Fruit fly (Drosophila melanogaster) whole organism, embryonic: ENCODE measurements around the gene CG32281.

Experiments
- Aef1 ChIP-seq: fragments of 200-800 bp; sonication (Bioruptor generic); IDR thresholded peaks from 3 replicates; pipeline ENCODE4 v1.3.6; 2022; ENCODE audit warnings: missing biosample characterization, missing genetic modification characterization
- Atf6 ChIP-seq: fragments of 200-800 bp; sonication (Bioruptor generic); IDR thresholded peaks from 2 replicates; pipeline ENCODE4 v1.3.6; 2022; ENCODE audit warnings: missing biosample characterization, missing genetic modification characterization
- Bgb ChIP-seq: fragments of 200-800 bp; sonication (Bioruptor generic); IDR thresholded peaks from 2 replicates; pipeline ENCODE4 v1.3.6; 2022; ENCODE audit warnings: missing biosample characterization, missing genetic modification characterization; ENCODE audit not compliant: partially characterized antibody
- CG11723 ChIP-seq: fragments of 200-800 bp; sonication (Bioruptor generic); optimal IDR thresholded peaks from 2 replicates; lab custom pipeline; 2017; ENCODE audit warnings: missing biosample characterization, mild to moderate bottlenecking, missing genetic modification characterization
- CG1233 ChIP-seq: fragments of 200-800 bp; sonication (Bioruptor generic); optimal IDR thresholded peaks from 4 replicates; lab custom pipeline; 2018; ENCODE audit warnings: missing biosample characterization, mild to moderate bottlenecking, missing genetic modification characterization
- CG12391 ChIP-seq: fragments of 200-800 bp; sonication (Bioruptor generic); optimal IDR thresholded peaks from 3 replicates; lab custom pipeline; 2018; ENCODE audit warnings: missing biosample characterization, mild to moderate bottlenecking, missing genetic modification characterization, moderate library complexity
- CG13287 ChIP-seq: fragments of 200-800 bp; sonication (Bioruptor generic); IDR thresholded peaks from 2 replicates; pipeline ENCODE4 v1.3.6; 2022; ENCODE audit warnings: missing biosample characterization, missing genetic modification characterization; ENCODE audit not compliant: partially characterized antibody
- CG13296 ChIP-seq: fragments of 200-800 bp; sonication (Bioruptor generic); optimal IDR thresholded peaks from 3 replicates; lab custom pipeline; 2018; ENCODE audit warnings: missing biosample characterization, mild to moderate bottlenecking, missing genetic modification characterization
- CG15269 ChIP-seq: fragments of 200-800 bp; sonication (Bioruptor generic); optimal IDR thresholded peaks from 2 replicates; lab custom pipeline; 2018; ENCODE audit warnings: missing biosample characterization, mild to moderate bottlenecking, missing genetic modification characterization, moderate library complexity
- CG15514 ChIP-seq: fragments of 200-800 bp; sonication (Bioruptor generic); optimal IDR thresholded peaks from 3 replicates; lab custom pipeline; 2017; ENCODE audit warnings: missing biosample characterization, missing genetic modification characterization, mild to moderate bottlenecking, moderate library complexity, missing genetic modification reagents
- CG16779 ChIP-seq: fragments of 200-800 bp; sonication (Bioruptor generic); IDR thresholded peaks from 2 replicates; pipeline ENCODE4 v1.3.6; 2022; ENCODE audit warnings: missing biosample characterization, missing genetic modification characterization
- CG17359 ChIP-seq: fragments of 200-800 bp; sonication (Bioruptor generic); optimal IDR thresholded peaks from 3 replicates; lab custom pipeline; 2018; ENCODE audit warnings: missing biosample characterization, mild to moderate bottlenecking, missing genetic modification characterization, moderate library complexity
- CG2120 ChIP-seq: fragments of 200-800 bp; sonication (Bioruptor generic); optimal IDR thresholded peaks from 3 replicates; lab custom pipeline; 2016; ENCODE audit warnings: missing biosample characterization, missing genetic modification characterization
- CG2678 ChIP-seq: fragments of 200-800 bp; sonication (Bioruptor generic); optimal IDR thresholded peaks from 3 replicates; lab custom pipeline; 2019; ENCODE audit warnings: missing biosample characterization, mild to moderate bottlenecking, missing genetic modification characterization, moderate library complexity
- CG3726 ChIP-seq: fragments of 200-800 bp; sonication (Bioruptor generic); IDR thresholded peaks from 3 replicates; pipeline ENCODE4, ENCODE4 v1.3.6; 2022; ENCODE audit warnings: missing biosample characterization, missing genetic modification characterization
- CG4730 ChIP-seq: fragments of 200-800 bp; sonication (Bioruptor generic); IDR thresholded peaks from 2 replicates; pipeline ENCODE4 v1.3.6; 2022; ENCODE audit warnings: missing biosample characterization, missing genetic modification characterization
- CG6272 ChIP-seq: fragments of 200-800 bp; sonication (Bioruptor generic); IDR thresholded peaks from 2 replicates; pipeline ENCODE4 v1.3.6; 2022; ENCODE audit warnings: missing biosample characterization, missing genetic modification characterization
- CG6854 ChIP-seq: fragments of 200-800 bp; sonication (Bioruptor generic); optimal IDR thresholded peaks from 3 replicates; lab custom pipeline; 2017; ENCODE audit warnings: missing biosample characterization, mild to moderate bottlenecking, missing genetic modification characterization
- CG7839 ChIP-seq: fragments of 200-800 bp; sonication (Bioruptor generic); optimal IDR thresholded peaks from 3 replicates; lab custom pipeline; 2018; ENCODE audit warnings: missing biosample characterization, mild to moderate bottlenecking, missing genetic modification characterization, moderate library complexity
- D ChIP-seq, 2 experiments: fragments of 200-800 bp in 1 of 2; fragments of >200 bp in 1 of 2; sonication (Bioruptor generic) in 1 of 2; optimal IDR thresholded peaks; 2 replicates in 1 of 2; 3 replicates in 1 of 2; lab custom pipeline; 2017; ENCODE audit warnings: mild to moderate bottlenecking in 1 of 2, missing biosample characterization in 1 of 2, missing genetic modification characterization in 1 of 2, missing genetic modification reagents in 1 of 2
- Dek ChIP-seq: fragments of 200-800 bp; sonication (Bioruptor generic); optimal IDR thresholded peaks from 3 replicates; lab custom pipeline; 2019; ENCODE audit warnings: missing biosample characterization, mild to moderate bottlenecking, missing genetic modification characterization, moderate library complexity
- Doc3 ChIP-seq: fragments of 200-800 bp; sonication (Bioruptor generic); IDR thresholded peaks from 3 replicates; pipeline ENCODE4 v1.3.6; 2022; ENCODE audit warnings: missing biosample characterization, missing genetic modification characterization; ENCODE audit not compliant: partially characterized antibody
- Dp ChIP-seq: fragments of 200-800 bp; sonication (Bioruptor generic); optimal IDR thresholded peaks from 2 replicates; lab custom pipeline; 2018; ENCODE audit warnings: missing biosample characterization, mild to moderate bottlenecking, missing genetic modification characterization, moderate library complexity
- E2f2 ChIP-seq: fragments of 200-800 bp; sonication (Bioruptor generic); IDR thresholded peaks from 2 replicates; pipeline ENCODE4 v1.3.6; 2022; ENCODE audit warnings: missing biosample characterization, missing genetic modification characterization
- Ets65A ChIP-seq: fragments of 200-800 bp; sonication (Bioruptor generic); peaks from one replicate; lab custom pipeline; 2016; ENCODE audit warnings: missing biosample characterization, missing genetic modification characterization
- Fer3 ChIP-seq: fragments of 200-800 bp; sonication (Bioruptor generic); optimal IDR thresholded peaks from 2 replicates; lab custom pipeline; 2018; ENCODE audit warnings: missing biosample characterization, mild to moderate bottlenecking, missing genetic modification characterization, moderate library complexity
- Gug ChIP-seq: fragments of 200-800 bp; sonication (Bioruptor generic); IDR thresholded peaks from 4 replicates; pipeline ENCODE4 v1.3.6; 2022; ENCODE audit warnings: missing biosample characterization, missing genetic modification characterization
- NK7.1 ChIP-seq: fragments of 200-800 bp; sonication (Bioruptor generic); optimal IDR thresholded peaks from 3 replicates; lab custom pipeline; 2016; ENCODE audit warnings: missing biosample characterization, missing genetic modification characterization
- Optix ChIP-seq: fragments of 200-800 bp; sonication (Bioruptor generic); IDR thresholded peaks from 3 replicates; pipeline ENCODE4 v1.3.6; 2022; ENCODE audit warnings: missing biosample characterization, missing genetic modification characterization
- Rfx ChIP-seq: fragments of 200-800 bp; sonication (Bioruptor generic); IDR thresholded peaks from 2 replicates; pipeline ENCODE4 v1.3.6; 2022; ENCODE audit warnings: missing biosample characterization, missing genetic modification characterization
- Sox100B ChIP-seq: fragments of 200-800 bp; sonication (Bioruptor generic); optimal IDR thresholded peaks from 3 replicates; lab custom pipeline; 2018; ENCODE audit warnings: missing biosample characterization, mild to moderate bottlenecking, missing genetic modification characterization
- TFAM ChIP-seq: fragments of 200-800 bp; sonication (Bioruptor generic); optimal IDR thresholded peaks from 2 replicates; lab custom pipeline; 2017; ENCODE audit warnings: missing biosample characterization, missing genetic modification characterization, inconsistent platforms
- caup ChIP-seq: fragments of 200-800 bp; sonication (Bioruptor generic); optimal IDR thresholded peaks from 3 replicates; lab custom pipeline; 2017; ENCODE audit warnings: missing biosample characterization, mild to moderate bottlenecking, missing genetic modification characterization, moderate library complexity; ENCODE audit not compliant: severe bottlenecking
- crp ChIP-seq, 2 experiments: fragments of 200-800 bp; sonication (Bioruptor generic); optimal IDR thresholded peaks; 2 replicates in 1 of 2; 3 replicates in 1 of 2; lab custom pipeline; 2017; ENCODE audit warnings: missing biosample characterization in 2 of 2, missing genetic modification characterization in 2 of 2, mild to moderate bottlenecking in 1 of 2, moderate library complexity in 1 of 2
- dpn ChIP-seq, 2 experiments: fragments of 200-800 bp; sonication (Bioruptor generic); optimal IDR thresholded peaks; 3 replicates each; lab custom pipeline; 2016; ENCODE audit warnings: missing biosample characterization in 2 of 2, missing genetic modification characterization in 2 of 2
- ems ChIP-seq: fragments of 200-800 bp; sonication (Bioruptor generic); optimal IDR thresholded peaks from 3 replicates; lab custom pipeline; 2016; ENCODE audit warnings: missing biosample characterization, missing genetic modification characterization
- ewg ChIP-seq: fragments of 200-800 bp; sonication (Bioruptor generic); optimal IDR thresholded peaks from 3 replicates; lab custom pipeline; 2017; ENCODE audit warnings: mild to moderate bottlenecking, missing biosample characterization, missing genetic modification reagents, missing genetic modification characterization
- inv ChIP-seq: fragments of 200-800 bp; sonication (Bioruptor generic); IDR thresholded peaks from 2 replicates; pipeline ENCODE4 v1.3.6; 2022; ENCODE audit warnings: missing biosample characterization, missing genetic modification characterization; ENCODE audit not compliant: partially characterized antibody
- jing ChIP-seq: fragments of 200-800 bp; sonication (Bioruptor generic); optimal IDR thresholded peaks from 2 replicates; lab custom pipeline; 2018; ENCODE audit warnings: missing biosample characterization, mild to moderate bottlenecking, missing genetic modification characterization
- kay ChIP-seq: fragments of 200-800 bp; sonication (Bioruptor generic); optimal IDR thresholded peaks from 2 replicates; lab custom pipeline; 2016; ENCODE audit warnings: missing biosample characterization, missing genetic modification characterization
- klu ChIP-seq: fragments of 200-800 bp; sonication (Bioruptor generic); IDR thresholded peaks from 2 replicates; pipeline ENCODE4 v1.3.6; 2022; ENCODE audit warnings: missing biosample characterization, missing genetic modification characterization
- mam ChIP-seq: fragments of 200-800 bp; sonication (Bioruptor generic); optimal IDR thresholded peaks from 3 replicates; lab custom pipeline; 2016; ENCODE audit warnings: missing biosample characterization, missing genetic modification characterization
- mirr ChIP-seq: fragments of 200-800 bp; sonication (Bioruptor generic); optimal IDR thresholded peaks from 3 replicates; lab custom pipeline; 2018; ENCODE audit warnings: missing biosample characterization, mild to moderate bottlenecking, missing genetic modification characterization
- pfk ChIP-seq: fragments of 200-800 bp; sonication (Bioruptor generic); optimal IDR thresholded peaks from 2 replicates; lab custom pipeline; 2018; ENCODE audit warnings: missing biosample characterization, mild to moderate bottlenecking, missing genetic modification characterization, moderate library complexity
- ro ChIP-seq: fragments of 200-800 bp; sonication (Bioruptor generic); IDR thresholded peaks from 2 replicates; pipeline ENCODE4 v1.3.6; 2022; ENCODE audit warnings: missing biosample characterization, missing genetic modification characterization
- salm ChIP-seq: fragments of 200-800 bp; sonication (Bioruptor generic); optimal IDR thresholded peaks from 2 replicates; lab custom pipeline; 2018; ENCODE audit warnings: missing biosample characterization, mild to moderate bottlenecking, missing genetic modification characterization
- slp2 ChIP-seq: fragments of 200-800 bp; sonication (Bioruptor generic); optimal IDR thresholded peaks from 2 replicates; lab custom pipeline; 2016; ENCODE audit warnings: missing biosample characterization, missing genetic modification characterization
- unc-4 ChIP-seq: fragments of 200-800 bp; sonication (Bioruptor generic); IDR thresholded peaks from 2 replicates; pipeline ENCODE4 v1.3.6; 2022; ENCODE audit warnings: missing biosample characterization, missing genetic modification characterization; ENCODE audit not compliant: partially characterized antibody
- zen2 ChIP-seq: fragments of 200-800 bp; sonication (Bioruptor generic); IDR thresholded peaks from 3 replicates; pipeline ENCODE4 v1.3.6; 2022; ENCODE audit warnings: missing biosample characterization, missing genetic modification characterization; ENCODE audit not compliant: partially characterized antibody

The CG32281 gene

DNA sequence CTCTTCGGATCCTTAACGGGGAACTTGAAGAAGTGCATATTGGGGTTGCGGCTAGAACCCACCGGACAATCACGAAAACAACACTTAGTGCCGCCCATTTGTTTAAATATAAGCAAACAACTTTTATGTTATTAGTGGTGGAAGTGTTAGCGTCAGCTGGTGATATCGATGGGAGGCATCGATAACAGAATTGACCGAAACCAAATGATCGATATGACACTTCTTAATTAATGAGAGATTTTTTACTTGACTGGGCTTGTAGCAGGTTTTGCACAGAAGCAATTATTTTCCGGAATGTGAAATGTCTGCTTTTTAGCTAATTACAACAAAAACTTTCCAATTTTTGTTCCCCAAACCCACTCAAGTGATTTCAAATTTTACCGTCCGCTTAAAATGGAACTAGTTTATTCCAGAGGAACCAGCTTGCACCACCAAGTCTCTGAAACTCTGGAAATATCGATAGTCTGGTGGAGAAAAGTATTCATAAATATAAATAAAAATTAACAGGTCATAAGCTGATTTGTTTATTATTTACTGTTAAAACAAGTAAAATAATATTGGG is 23.2 kb downstream of the CG32281 start, which contains the start of gene CG14965 (continued):
- TF ChIP-seq CG4730 (GFP tag; lab: Robert Waterston, UW), result no peak
- TF ChIP-seq Atf6, result no peak
- TF ChIP-seq ems, result no peak
- TF ChIP-seq CG3726, result no peak
- TF ChIP-seq CG11723 (GFP tag; lab: Kevin White, UChicago), result no peak
- no peak for TF ChIP-seq CG7839 (tag; lab: Kevin White, UChicago)
- no peak for TF ChIP-seq klu (GFP tag; lab: Robert Waterston, UW)
- peak; percentile 30; the same call in 1 of the 2 replicates for TF ChIP-seq CG6272 (GFP tag; lab: Robert Waterston, UW)
- peak; percentile 81 for TF ChIP-seq Dp
- TF ChIP-seq D (optimal IDR thresholded peaks at IDR 0.05; lab: Kevin White, UChicago), result no peak
- no peak for TF ChIP-seq D (GFP tag; optimal IDR thresholded peaks at IDR 0.05; lab: Kevin White, UChicago)
- no peak for TF ChIP-seq dpn (GFP tag; optimal IDR thresholded peaks at IDR 0.05; lab: Kevin White, UChicago)
- peak; percentile 42 for TF ChIP-seq E2f2 (GFP tag; lab: Robert Waterston, UW)
- no peak for TF ChIP-seq CG13296
- TF ChIP-seq inv, result peak; percentile 86
- no peak for TF ChIP-seq slp2 (GFP tag; lab: Kevin White, UChicago)
- no peak for TF ChIP-seq CG2120
- no peak for TF ChIP-seq CG15269 (tag; lab: Kevin White, UChicago)
- no peak for TF ChIP-seq kay (GFP tag; lab: Kevin White, UChicago)
- no peak for TF ChIP-seq ro (GFP tag; lab: Robert Waterston, UW)
- no peak for TF ChIP-seq CG16779 (GFP tag; lab: Robert Waterston, UW)
- no peak for TF ChIP-seq Gug (GFP tag; lab: Robert Waterston, UW)
- TF ChIP-seq Ets65A, result peak; percentile 73
- TF ChIP-seq Dek (tag; lab: Kevin White, UChicago), result no peak
- no peak for TF ChIP-seq CG17359
- TF ChIP-seq Fer3 (tag; lab: Kevin White, UChicago), result no peak
- TF ChIP-seq NK7.1 (GFP tag; lab: Kevin White, UChicago), result no peak
- no peak for TF ChIP-seq CG6854 (GFP tag; lab: Kevin White, UChicago)
- no peak for TF ChIP-seq jing (GFP tag; lab: Kevin White, UChicago)
- TF ChIP-seq Optix, result no peak
- peak; percentile 94 for TF ChIP-seq CG13287
- no peak for TF ChIP-seq CG12391
- TF ChIP-seq Rfx (GFP tag; lab: Robert Waterston, UW), result no peak
- TF ChIP-seq unc-4 (GFP tag; lab: Robert Waterston, UW), result peak; percentile 95
- TF ChIP-seq TFAM (GFP tag; lab: Kevin White, UChicago), result no peak
- no peak for TF ChIP-seq caup
- no peak for TF ChIP-seq CG1233 (GFP tag; lab: Kevin White, UChicago)
- TF ChIP-seq Aef1, result no peak
- TF ChIP-seq Sox100B (GFP tag; lab: Kevin White, UChicago), result no peak
- peak in 1 of 2 experiments; percentile 81 for TF ChIP-seq crp (GFP tag; optimal IDR thresholded peaks at IDR 0.05; lab: Kevin White, UChicago)
- peak; percentile 90 for TF ChIP-seq Doc3
- peak; percentile 89 for TF ChIP-seq Bgb
- peak; percentile 13 for TF ChIP-seq mam
- TF ChIP-seq salm (tag; lab: Kevin White, UChicago), result no peak
- TF ChIP-seq mirr (GFP tag; lab: Kevin White, UChicago), result no peak
- no peak for TF ChIP-seq CG2678 (tag; lab: Kevin White, UChicago)
- peak; percentile 56; the same call in 1 of the 3 replicates for TF ChIP-seq zen2 (GFP tag; lab: Robert Waterston, UW)
- TF ChIP-seq ewg (GFP tag; lab: Kevin White, UChicago), result no peak
- TF ChIP-seq CG15514, result peak; percentile 99
- no peak for TF ChIP-seq pfk (GFP tag; lab: Kevin White, UChicago)
